Fruit fly (Drosophila melanogaster) whole organism, embryonic: ENCODE results near the gene CG13924.

Experiments
- B-H2 ChIP-seq: fragments of 200-800 bp; sonication (Bioruptor generic); optimal IDR thresholded peaks from 2 replicates; lab custom pipeline; 2018; ENCODE audit warnings: missing biosample characterization, mild to moderate bottlenecking, missing genetic modification characterization
- Bgb ChIP-seq: fragments of 200-800 bp; sonication (Bioruptor generic); IDR thresholded peaks from 2 replicates; pipeline ENCODE4 v1.3.6; 2022; ENCODE audit warnings: missing biosample characterization, missing genetic modification characterization; ENCODE audit not compliant: partially characterized antibody
- CG10209 ChIP-seq: fragments of 200-800 bp; sonication (Bioruptor generic); optimal IDR thresholded peaks from 3 replicates; lab custom pipeline; 2017; ENCODE audit warnings: missing biosample characterization, mild to moderate bottlenecking, missing genetic modification characterization, missing genetic modification reagents
- CG10274 ChIP-seq: fragments of 200-800 bp; sonication (Bioruptor generic); optimal IDR thresholded peaks from 3 replicates; lab custom pipeline; 2017; ENCODE audit warnings: missing biosample characterization, mild to moderate bottlenecking, missing genetic modification characterization
- CG10959 ChIP-seq: fragments of 200-800 bp; sonication (Bioruptor generic); IDR thresholded peaks from 2 replicates; pipeline ENCODE4 v1.3.6; 2022; ENCODE audit warnings: missing biosample characterization, missing genetic modification characterization
- CG1233 ChIP-seq: fragments of 200-800 bp; sonication (Bioruptor generic); optimal IDR thresholded peaks from 4 replicates; lab custom pipeline; 2018; ENCODE audit warnings: missing biosample characterization, mild to moderate bottlenecking, missing genetic modification characterization
- CG12769 ChIP-seq: fragments of 200-800 bp; sonication (Bioruptor generic); optimal IDR thresholded peaks from 2 replicates; lab custom pipeline; 2019; ENCODE audit warnings: missing biosample characterization, mild to moderate bottlenecking, missing genetic modification characterization, moderate library complexity
- CG13123 ChIP-seq: fragments of 200-800 bp; sonication (Bioruptor generic); optimal IDR thresholded peaks from 2 replicates; lab custom pipeline; 2016; ENCODE audit warnings: missing biosample characterization, missing genetic modification characterization
- CG15269 ChIP-seq: fragments of 200-800 bp; sonication (Bioruptor generic); optimal IDR thresholded peaks from 2 replicates; lab custom pipeline; 2018; ENCODE audit warnings: missing biosample characterization, mild to moderate bottlenecking, missing genetic modification characterization, moderate library complexity
- CG18619 ChIP-seq: fragments of 200-800 bp; sonication (Bioruptor generic); optimal IDR thresholded peaks from 3 replicates; lab custom pipeline; 2017; ENCODE audit warnings: missing biosample characterization, mild to moderate bottlenecking, missing genetic modification characterization
- CG34422 ChIP-seq: fragments of 200-800 bp; sonication (Bioruptor generic); IDR thresholded peaks from 3 replicates; pipeline ENCODE4 v1.3.6; 2022; ENCODE audit warnings: missing biosample characterization, missing genetic modification characterization
- CG4424 ChIP-seq: fragments of 200-800 bp; sonication (Bioruptor generic); optimal IDR thresholded peaks from 3 replicates; lab custom pipeline; 2016; ENCODE audit warnings: missing biosample characterization, missing genetic modification characterization
- CG6654 ChIP-seq: fragments of 200-800 bp; sonication (Bioruptor generic); optimal IDR thresholded peaks from 2 replicates; lab custom pipeline; 2017; ENCODE audit warnings: missing biosample characterization, mild to moderate bottlenecking, missing genetic modification characterization
- CG6765 ChIP-seq: fragments of 200-800 bp; sonication (Bioruptor generic); optimal IDR thresholded peaks from 3 replicates; lab custom pipeline; 2017; ENCODE audit warnings: missing biosample characterization, mild to moderate bottlenecking, missing genetic modification characterization
- CG6813 ChIP-seq: fragments of 200-800 bp; sonication (Bioruptor generic); optimal IDR thresholded peaks from 2 replicates; lab custom pipeline; 2017; ENCODE audit warnings: missing biosample characterization, missing genetic modification characterization, mild to moderate bottlenecking, moderate library complexity, missing genetic modification reagents
- CG7271 ChIP-seq: fragments of 200-800 bp; sonication (Bioruptor generic); optimal IDR thresholded peaks from 2 replicates; lab custom pipeline; 2018; ENCODE audit warnings: missing biosample characterization, mild to moderate bottlenecking, missing genetic modification characterization, moderate library complexity
- CG7839 ChIP-seq: fragments of 200-800 bp; sonication (Bioruptor generic); optimal IDR thresholded peaks from 3 replicates; lab custom pipeline; 2018; ENCODE audit warnings: missing biosample characterization, mild to moderate bottlenecking, missing genetic modification characterization, moderate library complexity
- CG8765 ChIP-seq: fragments of 200-800 bp; sonication (Bioruptor generic); IDR thresholded peaks from 2 replicates; pipeline ENCODE4 v1.3.6; 2022; ENCODE audit warnings: missing biosample characterization, missing genetic modification characterization
- Ets97D ChIP-seq: fragments of 200-800 bp; sonication (Bioruptor generic); optimal IDR thresholded peaks from 3 replicates; lab custom pipeline; 2016; ENCODE audit warnings: missing biosample characterization, missing genetic modification characterization
- Hmr ChIP-seq: fragments of 200-800 bp; sonication (Bioruptor generic); optimal IDR thresholded peaks from 3 replicates; lab custom pipeline; 2017; ENCODE audit warnings: mild to moderate bottlenecking, missing biosample characterization, missing genetic modification reagents, missing genetic modification characterization
- Lpt ChIP-seq: fragments of >200 bp; optimal IDR thresholded peaks from 2 replicates; lab custom pipeline; 2018; ENCODE audit warnings: missing biosample characterization, missing genetic modification characterization
- Nf-YA ChIP-seq: fragments of 200-800 bp; sonication (Bioruptor generic); IDR thresholded peaks from 2 replicates; pipeline ENCODE4 v1.3.6; 2022; ENCODE audit warnings: missing biosample characterization, missing genetic modification characterization
- Ravus ChIP-seq: fragments of 200-800 bp; sonication (Bioruptor generic); IDR thresholded peaks from 2 replicates; pipeline ENCODE4 v1.3.6; 2022; ENCODE audit warnings: missing biosample characterization, missing genetic modification characterization
- Six4 ChIP-seq: fragments of 200-800 bp; sonication (Bioruptor generic); optimal IDR thresholded peaks from 2 replicates; lab custom pipeline; 2016; ENCODE audit warnings: missing biosample characterization, missing genetic modification characterization
- TFAM ChIP-seq: fragments of 200-800 bp; sonication (Bioruptor generic); optimal IDR thresholded peaks from 2 replicates; lab custom pipeline; 2017; ENCODE audit warnings: missing biosample characterization, missing genetic modification characterization, inconsistent platforms
- Xbp1 ChIP-seq: fragments of 200-800 bp; sonication (Bioruptor generic); optimal IDR thresholded peaks from 3 replicates; lab custom pipeline; 2016; ENCODE audit warnings: missing biosample characterization, mild to moderate bottlenecking, missing genetic modification characterization
- YL-1 ChIP-seq: fragments of 200-800 bp; sonication (Bioruptor generic); optimal IDR thresholded peaks from 3 replicates; lab custom pipeline; 2017; ENCODE audit warnings: missing biosample characterization, mild to moderate bottlenecking, missing genetic modification characterization
- bbx ChIP-seq: fragments of 200-800 bp; sonication (Bioruptor generic); IDR thresholded peaks from 2 replicates; pipeline ENCODE4 v1.3.6; 2022; ENCODE audit warnings: missing biosample characterization, missing genetic modification characterization; ENCODE audit not compliant: partially characterized antibody
- ci ChIP-seq: fragments of 200-800 bp; sonication (Bioruptor generic); IDR thresholded peaks from 3 replicates; pipeline ENCODE4 v1.3.6; 2022; ENCODE audit warnings: missing biosample characterization, missing genetic modification characterization
- crol ChIP-seq: fragments of 200-800 bp; sonication (Bioruptor generic); IDR thresholded peaks from 2 replicates; pipeline ENCODE4 v1.3.6; 2022; ENCODE audit warnings: missing biosample characterization, missing genetic modification characterization
- dan ChIP-seq: fragments of 200-800 bp; sonication (Bioruptor generic); IDR thresholded peaks from 2 replicates; pipeline ENCODE4 v1.3.6; 2022; ENCODE audit warnings: missing biosample characterization, missing genetic modification characterization
- ewg ChIP-seq: fragments of 200-800 bp; sonication (Bioruptor generic); optimal IDR thresholded peaks from 3 replicates; lab custom pipeline; 2017; ENCODE audit warnings: mild to moderate bottlenecking, missing biosample characterization, missing genetic modification reagents, missing genetic modification characterization
- grau ChIP-seq: fragments of 200-800 bp; optimal IDR thresholded peaks from 3 replicates; lab custom pipeline; 2019; ENCODE audit warnings: missing biosample characterization, mild to moderate bottlenecking, missing genetic modification characterization, moderate library complexity
- grn ChIP-seq: fragments of 200-800 bp; sonication (Bioruptor generic); optimal IDR thresholded peaks from 3 replicates; lab custom pipeline; 2017; ENCODE audit warnings: missing biosample characterization, missing genetic modification characterization
- h ChIP-seq: fragments of >200 bp; optimal IDR thresholded peaks from 2 replicates; lab custom pipeline; 2017
- ham ChIP-seq: fragments of 200-800 bp; sonication (Bioruptor generic); IDR thresholded peaks from 2 replicates; pipeline ENCODE4 v1.3.6; 2022; ENCODE audit warnings: missing biosample characterization, missing genetic modification characterization
- kah ChIP-seq: fragments of 200-800 bp; sonication (Bioruptor generic); optimal IDR thresholded peaks from 2 replicates; lab custom pipeline; 2018; ENCODE audit warnings: missing biosample characterization, mild to moderate bottlenecking, missing genetic modification characterization
- lola ChIP-seq, 3 experiments: fragments of >200 bp in 2 of 3; fragments of 200-800 bp in 1 of 3; sonication (Bioruptor generic) in 1 of 3; optimal IDR thresholded peaks; 2 replicates each; lab custom pipeline; 2017 to 2019; ENCODE audit warnings: missing biosample characterization in 3 of 3, missing genetic modification characterization in 3 of 3, mild to moderate bottlenecking in 1 of 3, moderate library complexity in 1 of 3
- nom ChIP-seq: fragments of 200-800 bp; sonication (Bioruptor generic); optimal IDR thresholded peaks from 2 replicates; lab custom pipeline; 2017; ENCODE audit warnings: missing biosample characterization, missing genetic modification characterization, mild to moderate bottlenecking, moderate library complexity, missing genetic modification reagents
- pan ChIP-seq, 4 experiments: fragments of >200 bp in 3 of 4; fragments of 200-800 bp in 1 of 4; sonication (Bioruptor generic) in 1 of 4; optimal IDR thresholded peaks in 3 of 4; IDR thresholded peaks in 1 of 4; 2 replicates each; pipeline versions ENCODE4 v1.3.6 to Lab custom; 2017 to 2022; ENCODE audit warnings: missing biosample characterization in 2 of 4, missing genetic modification characterization in 2 of 4, mixed read lengths in 1 of 4
- repo ChIP-seq: fragments of 200-800 bp; sonication (Bioruptor generic); optimal IDR thresholded peaks from 2 replicates; lab custom pipeline; 2016; ENCODE audit warnings: missing biosample characterization, missing genetic modification characterization
- rib ChIP-seq: fragments of 200-800 bp; sonication (Bioruptor generic); IDR thresholded peaks from 2 replicates; pipeline ENCODE4 v1.3.6; 2022; ENCODE audit warnings: missing biosample characterization, missing genetic modification characterization
- sc ChIP-seq, 3 experiments: fragments of >200 bp in 2 of 3; fragments of 200-800 bp in 1 of 3; sonication (Bioruptor generic) in 1 of 3; optimal IDR thresholded peaks; 2 replicates in 2 of 3; 3 replicates in 1 of 3; lab custom pipeline; 2017; ENCODE audit warnings: mild to moderate bottlenecking in 1 of 3, missing biosample characterization in 1 of 3, missing genetic modification characterization in 1 of 3, missing genetic modification reagents in 1 of 3
- sd ChIP-seq: fragments of 200-800 bp; sonication (Bioruptor generic); optimal IDR thresholded peaks from 3 replicates; lab custom pipeline; 2018; ENCODE audit warnings: missing biosample characterization, mild to moderate bottlenecking, missing genetic modification characterization, moderate library complexity
- sens-2 ChIP-seq: fragments of 200-800 bp; sonication (Bioruptor generic); IDR thresholded peaks from 2 replicates; pipeline ENCODE4 v1.3.6; 2022; ENCODE audit warnings: missing biosample characterization, missing genetic modification characterization
- sim ChIP-seq: fragments of 200-800 bp; sonication (Bioruptor generic); IDR thresholded peaks from 2 replicates; pipeline ENCODE4 v1.3.6; 2022; ENCODE audit warnings: missing biosample characterization, missing genetic modification characterization
- sug ChIP-seq: fragments of 200-800 bp; optimal IDR thresholded peaks from 2 replicates; lab custom pipeline; 2019; ENCODE audit warnings: missing biosample characterization, mild to moderate bottlenecking, missing genetic modification characterization, moderate library complexity

CG13924 gene

DNA sequence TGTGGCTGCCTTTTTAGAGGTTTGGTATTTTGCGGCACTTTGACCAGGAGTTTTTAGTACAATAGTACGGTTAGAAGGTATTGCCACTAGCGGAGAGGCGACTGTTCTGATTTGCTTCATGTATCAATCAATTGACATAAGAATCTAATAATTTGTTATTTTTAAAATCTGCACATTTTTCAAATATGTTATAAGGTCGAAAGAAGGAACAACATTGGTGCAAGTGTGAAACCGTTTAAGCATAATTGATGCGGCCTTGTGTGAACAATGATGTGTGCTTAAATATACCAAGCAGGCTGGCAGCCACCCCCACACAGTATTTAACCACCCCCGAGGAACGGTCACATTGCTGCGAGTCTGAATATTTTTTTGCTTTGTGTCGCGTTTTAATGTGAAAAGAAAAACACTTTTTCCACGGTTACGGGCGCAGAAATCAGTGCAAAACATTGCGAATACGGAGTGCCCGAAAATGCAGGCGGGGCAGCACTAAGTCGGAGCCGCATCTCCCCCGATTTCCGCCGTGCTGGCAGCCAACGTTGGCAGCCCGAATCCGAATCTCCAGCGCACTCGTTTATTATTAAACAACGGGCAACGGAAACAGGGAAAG lies 4.6 kb upstream of the CG13924 start, which contains the start of the genes HBS1 and CG12025 (continued):
- TF ChIP-seq grau (tag; lab: Kevin White, UChicago): peak; percentile 65
- no peak for TF ChIP-seq CG6654 (GFP tag; lab: Kevin White, UChicago)
- TF ChIP-seq CG8765 (GFP tag; lab: Robert Waterston, UW): no peak
- no peak for TF ChIP-seq TFAM (GFP tag; lab: Kevin White, UChicago)
- TF ChIP-seq CG6813 (GFP tag; lab: Kevin White, UChicago): no peak
- no peak for TF ChIP-seq CG1233 (GFP tag; lab: Kevin White, UChicago)
- no peak for TF ChIP-seq CG10274 (GFP tag; lab: Kevin White, UChicago)
- TF ChIP-seq sug: peak; percentile 71
- peak; percentile 83 for TF ChIP-seq YL-1
- TF ChIP-seq lola (GFP tag; optimal IDR thresholded peaks at IDR 0.05; lab: Kevin White, UChicago): peak in 1 of 3 experiments; percentile 58
- TF ChIP-seq CG4424 (GFP tag; lab: Kevin White, UChicago): peak; percentile 42
- peak; percentile 61 for TF ChIP-seq CG7839 (tag; lab: Kevin White, UChicago)
- no peak for TF ChIP-seq CG7271 (tag; lab: Kevin White, UChicago)
- peak; percentile 76 for TF ChIP-seq Xbp1 (GFP tag; lab: Kevin White, UChicago)
- no peak for TF ChIP-seq dan (GFP tag; lab: Robert Waterston, UW)
- TF ChIP-seq Hmr (GFP tag; lab: Kevin White, UChicago): peak; percentile 53
- TF ChIP-seq sc (optimal IDR thresholded peaks at IDR 0.05; lab: Kevin White, UChicago): no peak
- no peak for TF ChIP-seq sc (GFP tag; optimal IDR thresholded peaks at IDR 0.05; lab: Kevin White, UChicago)
- no peak for TF ChIP-seq sens-2 (GFP tag; lab: Robert Waterston, UW)
- TF ChIP-seq Six4 (GFP tag; lab: Kevin White, UChicago): no peak
- no peak for TF ChIP-seq Bgb (GFP tag; lab: Robert Waterston, UW)
- TF ChIP-seq sim (GFP tag; lab: Robert Waterston, UW): no peak
- no peak for TF ChIP-seq kah (GFP tag; lab: Kevin White, UChicago)
- peak; percentile 6 for TF ChIP-seq CG6765 (GFP tag; lab: Kevin White, UChicago)
- TF ChIP-seq Ets97D (GFP tag; lab: Kevin White, UChicago): peak; percentile 72
- no peak for TF ChIP-seq CG10209 (GFP tag; lab: Kevin White, UChicago)
- no peak for TF ChIP-seq ham (GFP tag; lab: Robert Waterston, UW)
- peak; percentile 38 for TF ChIP-seq repo
- no peak for TF ChIP-seq CG10959
- no peak for TF ChIP-seq bbx (GFP tag; lab: Robert Waterston, UW)
- no peak for TF ChIP-seq B-H2 (GFP tag; lab: Kevin White, UChicago)
- no peak for TF ChIP-seq h (lab: Kevin White, UChicago)
- TF ChIP-seq grn: no peak
- peak; percentile 7 for TF ChIP-seq CG13123 (GFP tag; lab: Kevin White, UChicago)

DNA sequence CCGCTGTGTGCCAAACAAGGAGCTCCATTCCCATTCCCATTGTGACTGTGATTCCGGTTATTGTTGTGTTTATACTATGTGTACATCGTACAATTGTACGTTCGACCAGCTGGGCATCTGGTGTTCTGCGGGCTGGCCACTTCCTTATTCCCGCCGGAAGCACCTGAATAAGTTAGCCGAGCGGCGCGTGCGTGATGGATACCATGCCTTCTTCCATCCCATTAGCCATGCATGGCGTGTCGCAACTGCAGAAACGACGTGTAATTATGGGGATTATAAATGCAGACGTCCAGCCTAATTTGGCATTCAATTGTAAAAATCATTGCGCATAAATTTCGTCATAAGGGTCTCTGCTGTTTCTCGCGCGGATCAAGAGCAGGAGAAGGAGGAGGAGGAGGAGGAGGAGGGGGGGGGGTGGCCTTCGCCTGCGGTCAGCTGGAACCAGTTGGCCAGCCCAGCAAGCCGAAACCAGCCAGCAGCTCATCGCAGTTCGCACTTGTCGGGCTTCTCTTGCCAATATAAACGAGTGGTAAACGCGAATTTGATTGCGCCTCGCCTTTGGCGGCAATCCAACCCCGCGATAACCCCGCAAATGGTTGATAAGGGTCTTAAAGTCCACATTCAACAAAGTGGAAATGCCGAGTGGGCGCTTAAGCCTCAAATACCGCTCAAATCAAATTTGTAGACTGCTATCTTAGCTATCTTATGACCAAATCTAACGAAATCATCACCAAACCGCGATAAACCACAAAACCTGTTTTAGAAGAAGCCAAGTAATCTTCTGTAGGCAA lies 3.6 kb upstream of the CG13924 start:
- TF ChIP-seq Nf-YA (GFP tag; lab: Robert Waterston, UW): 0 out of 2 replicates have a peak, but pooled peaks have one; percentile 19
- TF ChIP-seq grn: peak; percentile 25
- TF ChIP-seq CG18619: no peak
- 0 out of 3 replicates have a peak, but pooled peaks have one; percentile 16 for TF ChIP-seq ci (GFP tag; lab: Robert Waterston, UW)
- no peak for TF ChIP-seq pan (optimal IDR thresholded peaks at IDR 0.05; lab: Kevin White, UChicago)
- peak in 1 of 2 experiments; percentile 16 for TF ChIP-seq pan (GFP tag; optimal IDR thresholded peaks at IDR 0.05 in 1 of 2, IDR thresholded peaks at IDR 0.05 in 1 of 2)
- TF ChIP-seq CG12769 (tag; lab: Kevin White, UChicago): peak; percentile 17
- TF ChIP-seq Ravus (GFP tag; lab: Robert Waterston, UW): no peak
- no peak for TF ChIP-seq CG15269 (tag; lab: Kevin White, UChicago)
- peak; percentile 69 for TF ChIP-seq nom (GFP tag; lab: Kevin White, UChicago)
- peak; percentile 35; the same call in 1 of the 2 replicates for TF ChIP-seq rib (GFP tag; lab: Robert Waterston, UW)
- TF ChIP-seq sd: peak; percentile 64
- TF ChIP-seq crol (GFP tag; lab: Robert Waterston, UW): peak; percentile 59
- peak; percentile 61 for TF ChIP-seq ewg (GFP tag; lab: Kevin White, UChicago)
- no peak for TF ChIP-seq Lpt (GFP tag; lab: Kevin White, UChicago)
- peak; percentile 34; the same call in 1 of the 3 replicates for TF ChIP-seq CG34422 (GFP tag; lab: Robert Waterston, UW)
